Fruit fly (Drosophila melanogaster) whole organism, larva: Measurements from ENCODE around the gene CG31522.

Source experiments
- noc ChIP-seq: fragments of 200-800 bp; sonication (Bioruptor generic); optimal IDR thresholded peaks from 3 replicates; lab custom pipeline; 2019; ENCODE audit warnings: missing biosample characterization, mild to moderate bottlenecking, missing genetic modification characterization, moderate library complexity

Gene CG31522

DNA sequence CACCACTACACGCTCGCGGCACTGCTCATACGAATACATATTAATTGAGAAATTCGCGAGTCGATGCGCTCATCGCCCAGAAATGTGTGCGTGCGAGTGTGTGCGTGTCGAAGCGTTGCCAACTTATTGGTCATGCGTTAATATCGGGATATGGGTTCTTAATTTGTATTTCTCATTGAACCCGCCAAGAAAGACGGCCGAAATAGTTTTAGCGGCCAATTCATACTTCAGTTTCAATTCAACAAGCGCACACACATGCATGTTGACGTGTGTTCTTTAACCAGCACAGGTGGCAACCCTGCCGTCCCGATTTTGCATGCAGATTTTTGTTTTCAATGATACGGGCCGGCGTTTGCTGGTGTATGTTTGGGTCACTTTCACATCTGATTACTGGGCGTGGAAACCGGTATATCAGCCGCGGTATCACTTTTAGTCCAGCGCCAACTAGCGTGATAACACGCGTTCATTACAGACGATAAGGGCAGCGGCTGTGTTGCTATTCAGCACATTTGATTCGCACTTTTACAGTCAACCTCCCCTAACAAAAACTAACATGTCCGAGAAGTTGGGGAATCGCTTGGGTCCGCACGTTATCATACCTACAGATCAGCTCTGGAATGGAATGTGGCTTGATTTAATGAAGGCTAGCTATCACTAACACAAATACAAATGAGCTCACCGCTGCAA is 58.8 kb downstream of the CG31522 start:
- TF ChIP-seq noc (tag; lab: Kevin White, UChicago), result peak; percentile 87

dm6 chr3R:4402884-4403705 is 59.6 kb downstream of the CG31522 start, which contains the start of gene lost:
lost (plus strand) TSS chr3R:4403076.
- TF ChIP-seq noc (tag; lab: Kevin White, UChicago), result no peak

DNA sequence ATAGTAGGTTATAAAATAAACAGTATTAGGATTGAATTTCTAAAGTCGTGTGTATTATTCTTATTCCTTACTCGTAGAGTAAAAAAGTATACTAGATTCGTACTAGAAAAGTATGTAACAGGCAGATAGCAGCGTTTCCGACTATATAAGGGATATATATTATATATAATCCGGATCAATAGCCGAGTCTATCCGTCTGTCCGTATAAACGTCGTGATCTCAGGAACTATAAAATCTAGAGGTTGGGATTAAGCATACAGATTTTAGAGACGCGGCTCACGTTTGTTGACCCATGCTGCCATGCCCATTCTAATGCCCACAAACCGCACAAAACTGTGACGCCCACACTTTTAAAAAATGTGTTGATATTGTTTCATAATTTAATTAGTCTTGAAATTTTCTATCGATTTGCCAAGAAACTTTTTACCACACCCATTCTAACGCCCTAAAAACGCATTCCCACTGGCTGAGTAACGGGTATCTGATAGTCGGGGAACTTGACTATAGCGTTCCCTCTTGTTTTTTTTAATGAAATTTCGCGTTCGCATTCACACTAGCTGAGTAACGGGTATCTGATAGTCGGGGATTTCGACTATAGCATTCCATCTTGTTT is 60.6 kb downstream of the CG31522 start, which contains the start of gene CG9853:
Gene CG9853 (minus strand): TSS at position 51 of the 613 bp plus-strand sequence.
- no peak for TF ChIP-seq noc (tag; lab: Kevin White, UChicago)

dm6 chr3R:4400497-4400833 is 62.2 kb downstream of the CG31522 start, which contains the start of gene CG14647:
CG14647 (plus strand) TSS chr3R:4400510.
- no peak for TF ChIP-seq noc (tag; lab: Kevin White, UChicago)

dm6 chr3R:4399810-4400496 is 62.7 kb downstream of the CG31522 start:
- TF ChIP-seq noc (tag; lab: Kevin White, UChicago), result no peak

DNA sequence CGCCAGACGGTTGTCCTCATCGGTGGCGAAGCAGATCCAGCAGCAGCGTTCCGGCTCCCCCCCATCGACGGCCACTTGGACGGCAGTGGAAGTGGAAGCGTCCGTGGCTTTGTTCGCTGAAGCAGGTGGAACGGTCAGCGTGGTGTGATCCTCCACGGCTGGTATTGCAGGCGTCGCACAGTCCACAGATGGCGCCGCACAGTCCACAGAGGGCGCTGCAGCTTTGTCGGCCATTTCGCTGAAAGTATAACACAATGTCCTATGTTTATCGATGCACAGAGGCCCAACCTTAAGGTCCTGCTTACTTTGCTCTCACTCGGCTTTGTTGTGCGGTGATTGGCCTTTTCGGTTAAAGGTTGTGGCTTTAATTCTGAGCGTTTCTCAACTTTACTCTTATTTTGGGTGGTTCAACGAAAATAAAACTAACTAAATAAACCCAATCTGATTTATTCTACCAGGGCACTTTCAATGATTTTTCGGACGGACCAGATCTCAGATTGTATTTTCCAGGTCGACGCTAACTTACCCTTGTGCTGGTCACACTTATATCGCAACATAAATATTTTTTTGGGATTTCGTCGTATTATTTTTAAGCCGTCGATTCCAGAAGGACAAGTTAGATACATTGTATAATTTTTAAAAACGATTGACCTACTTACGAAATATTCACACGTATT is 65.1 kb downstream of the CG31522 start, which contains the start of gene CG9855:
Gene CG9855 (minus strand): TSS at position 473 of the 677 bp plus-strand sequence.
- no peak for TF ChIP-seq noc (tag; lab: Kevin White, UChicago)

DNA sequence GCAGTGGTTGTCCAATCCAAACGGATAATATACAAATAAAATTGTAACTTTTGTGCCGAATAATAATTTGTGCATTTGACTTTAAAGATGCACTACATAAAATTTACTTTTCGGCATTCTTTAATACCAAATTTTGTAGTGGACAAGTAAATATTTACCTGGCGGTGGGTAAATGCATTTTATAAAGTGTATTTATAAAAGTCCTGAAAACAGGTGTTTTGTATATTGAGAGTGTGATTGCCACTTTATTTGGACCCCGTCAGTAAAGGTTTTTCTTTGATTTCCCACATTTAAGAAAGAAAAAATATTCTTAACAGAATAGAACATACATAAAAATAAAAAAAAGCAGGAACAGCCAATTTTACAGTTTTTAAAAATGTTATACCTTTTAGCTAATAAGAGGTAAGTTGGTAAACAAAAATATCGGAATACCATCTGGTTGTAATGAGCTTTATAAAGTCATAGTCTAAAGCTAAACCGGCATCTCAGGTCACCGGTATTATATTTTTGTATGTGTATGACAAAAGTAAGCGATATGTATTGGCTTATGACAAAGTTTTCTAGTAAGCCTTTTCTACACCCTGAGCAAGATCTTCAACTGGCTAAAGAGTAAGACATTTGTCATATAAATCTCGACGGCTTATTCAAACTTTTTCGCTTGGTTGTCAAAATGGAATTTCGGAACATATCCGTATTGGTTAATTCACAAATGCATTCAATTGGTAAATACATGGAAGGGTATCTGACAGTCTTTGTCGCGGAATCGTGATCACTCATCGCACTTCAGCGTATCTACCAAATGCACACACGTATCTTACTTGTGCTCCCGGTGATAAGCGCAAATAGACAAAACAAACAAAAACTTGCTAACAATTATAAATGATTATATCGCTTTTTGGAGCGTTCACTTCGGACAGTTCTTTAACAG is 67.8 kb downstream of the CG31522 start:
- peak; percentile 96 for TF ChIP-seq noc (tag; lab: Kevin White, UChicago)

DNA sequence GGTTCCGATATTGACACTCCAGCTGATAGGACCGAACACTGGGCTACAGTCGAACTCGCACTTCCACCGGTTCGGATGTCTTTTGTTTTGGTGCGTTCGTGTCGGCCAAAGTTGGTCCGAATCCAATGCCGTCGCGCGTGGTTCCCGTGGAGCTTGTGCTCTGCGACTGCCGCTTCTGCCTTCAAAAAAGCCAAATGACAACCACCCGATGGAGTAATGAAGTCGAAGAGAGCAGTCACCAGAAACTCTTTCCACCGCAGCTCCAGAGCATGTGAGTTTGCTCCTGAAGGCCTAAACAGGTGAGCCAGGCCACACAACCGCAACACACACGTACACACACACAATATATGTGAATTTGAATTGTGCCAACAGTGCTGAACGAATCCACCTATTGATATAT is 68.6 kb downstream of the CG31522 start, which contains the start of gene CG34112:
Gene CG34112 (minus strand): TSS at position 143 of the 400 bp plus-strand sequence.
- no peak for TF ChIP-seq noc (tag; lab: Kevin White, UChicago)
